Worm (Caenorhabditis elegans): Measurements from ENCODE around the gene T20D3.5.
A peak's percentile ranks its signal among the peaks of the same experiment; 100 is the strongest.

Gene T20D3.5

ce11 chrIV:9343102-9343599, 6.3 kb downstream of the T20D3.5 start, which contains the start of gene pigc-1:
TSS of gene pigc-1 (minus strand) at chrIV:9343152.
- TF ChIP-seq daf-16 (GFP tag; optimal IDR thresholded peaks at IDR 0.05) (no peak), daf-16 (tag; optimal IDR thresholded peaks at IDR 0.05) (peak; percentile 90), dpl-1 (GFP tag; optimal IDR thresholded peaks at IDR 0.05) (no peak), mep-1 (tag; optimal IDR thresholded peaks at IDR 0.05) (peak; percentile 6), aly-2 (tag; optimal IDR thresholded peaks at IDR 0.05) (no peak), ama-1 (optimal IDR thresholded peaks at IDR 0.05) (no peak), nhr-48 (tag; optimal IDR thresholded peaks at IDR 0.05) (no peak), mes-2 (tag; optimal IDR thresholded peaks at IDR 0.05; ENCODE audit: poor library complexity, severe bottlenecking) (peak; percentile 10), ceh-82 (tag; optimal IDR thresholded peaks at IDR 0.05) (no peak), nhr-77 (tag; optimal IDR thresholded peaks at IDR 0.05) (peak; percentile 31), lin-38 (GFP tag; IDR thresholded peaks at IDR 0.05) (peak; percentile 38), Y48G9A.11 (GFP tag; IDR thresholded peaks at IDR 0.05) (peak; percentile 18; the same call in 1 of the 2 replicates)

- TF ChIP-seq mes-2 (tag; optimal IDR thresholded peaks at IDR 0.05; ENCODE audit: poor library complexity, severe bottlenecking) (no peak), dve-1 (tag; optimal IDR thresholded peaks at IDR 0.05; ENCODE audit: insufficient read depth) (peak; percentile 19), hif-1 (tag; optimal IDR thresholded peaks at IDR 0.05) (no peak), nhr-6 (tag; optimal IDR thresholded peaks at IDR 0.05) (no peak), daf-16 (GFP tag; optimal IDR thresholded peaks at IDR 0.05) (no peak), daf-16 (tag; optimal IDR thresholded peaks at IDR 0.05) (peak; percentile 94)
Measured at ce11 chrIV:9353728-9354127, 16.9 kb downstream of the T20D3.5 start.

ce11 chrIV:9366411-9366810, 29.6 kb downstream of the T20D3.5 start, which contains the start of gene pezo-1:
TSS of gene pezo-1 (minus strand) at chrIV:9366511.
- TF ChIP-seq unc-39 (tag; optimal IDR thresholded peaks at IDR 0.05) (no peak), snpc-4 (tag; optimal IDR thresholded peaks at IDR 0.05) (no peak), nhr-25 (tag; optimal IDR thresholded peaks at IDR 0.05; ENCODE audit: borderline replicate concordance, insufficient read depth) (no peak), daf-12 (tag; optimal IDR thresholded peaks at IDR 0.05) (no peak), lsy-2 (tag; optimal IDR thresholded peaks at IDR 0.05) (peak in 1 of 2 experiments; percentile 48)

- no peak for TF ChIP-seq egl-27 (tag; optimal IDR thresholded peaks at IDR 0.05)
- peak in 1 of 2 experiments; percentile 24 for TF ChIP-seq lsy-2 (tag; optimal IDR thresholded peaks at IDR 0.05)
- TF ChIP-seq pqm-1 (tag; optimal IDR thresholded peaks at IDR 0.05) = no peak
- no peak for TF ChIP-seq zfp-3 (GFP tag; conservative IDR thresholded peaks at IDR 0.05)
- no peak for TF ChIP-seq nhr-102 (tag; optimal IDR thresholded peaks at IDR 0.05)
- TF ChIP-seq mxl-2 (GFP tag; conservative IDR thresholded peaks at IDR 0.05) = no peak
- peak; percentile 4 for TF ChIP-seq unc-130 (GFP tag; optimal IDR thresholded peaks at IDR 0.05)
- TF ChIP-seq egl-43 (GFP tag; IDR thresholded peaks at IDR 0.05) = no peak
- TF ChIP-seq nhr-77 (tag; optimal IDR thresholded peaks at IDR 0.05) = no peak
- TF ChIP-seq nhr-28 (tag; optimal IDR thresholded peaks at IDR 0.05) = peak; percentile 52
- TF ChIP-seq dve-1 (tag; optimal IDR thresholded peaks at IDR 0.05; ENCODE audit: insufficient read depth) = peak; percentile 58
- TF ChIP-seq fkh-10 (GFP tag; optimal IDR thresholded peaks at IDR 0.05) = peak; percentile 17
- peak; percentile 28 for TF ChIP-seq F49E8.2 (tag; optimal IDR thresholded peaks at IDR 0.05; ENCODE audit: borderline replicate concordance)
- TF ChIP-seq ZK337.2 (GFP tag; IDR thresholded peaks at IDR 0.05) = no peak
- TF ChIP-seq daf-16 (GFP tag; optimal IDR thresholded peaks at IDR 0.05) = peak in 1 of 2 experiments; percentile 71
- TF ChIP-seq daf-16 (tag; optimal IDR thresholded peaks at IDR 0.05) = peak; percentile 98
- TF ChIP-seq unc-62 (GFP tag; optimal IDR thresholded peaks at IDR 0.05 in 1 of 2) = no peak
- TF ChIP-seq unc-62 (tag; optimal IDR thresholded peaks at IDR 0.05) = no peak
- TF ChIP-seq lir-3 (tag; optimal IDR thresholded peaks at IDR 0.05) = no peak
- TF ChIP-seq pha-4 (GFP tag; IDR thresholded peaks at IDR 0.05) = no peak
- peak; percentile 84 for TF ChIP-seq pha-4 (tag; optimal IDR thresholded peaks at IDR 0.05)
- no peak for TF ChIP-seq gei-8 (GFP tag; optimal IDR thresholded peaks at IDR 0.05)
- no peak for TF ChIP-seq cey-2 (tag; optimal IDR thresholded peaks at IDR 0.05; ENCODE audit: borderline replicate concordance, insufficient read depth)
- TF ChIP-seq nhr-6 (tag; optimal IDR thresholded peaks at IDR 0.05) = peak; percentile 33
- peak; percentile 14 for TF ChIP-seq rbr-2 (tag; optimal IDR thresholded peaks at IDR 0.05)
- TF ChIP-seq F10B5.3 (tag; optimal IDR thresholded peaks at IDR 0.05) = no peak
- TF ChIP-seq zip-11 (GFP tag; IDR thresholded peaks at IDR 0.05) = no peak
- no peak for TF ChIP-seq R02D3.7 (tag; optimal IDR thresholded peaks at IDR 0.05)
- TF ChIP-seq ceh-28 (tag; optimal IDR thresholded peaks at IDR 0.05) = no peak
Measured at ce11 chrIV:9367852-9368627, 31.2 kb downstream of the T20D3.5 start.

All from whole organism, L4 larva.